Worm (Caenorhabditis elegans) whole organism, L4 larva: Measurements from ENCODE around the gene F46E10.18.

Experiments used
- D1046.2 ChIP-seq: fragments of 200-800 bp; sonication (Bioruptor generic); IDR thresholded peaks from 2 replicates; pipeline ENCODE4 v1.3.6; 2022; ENCODE audit warnings: missing genetic modification characterization, missing compliant biosample characterization
- F44E2.7 ChIP-seq: fragments of 200-800 bp; sonication (Bioruptor generic); IDR thresholded peaks from 2 replicates; pipeline ENCODE4 v2.1.2; 2022; ENCODE audit warnings: missing genetic modification characterization, missing compliant biosample characterization
- F49E8.2 ChIP-seq: sonication (generic microtip); optimal IDR thresholded peaks from 2 replicates; lab custom pipeline; 2016; ENCODE audit warnings: missing compliant biosample characterization, mild to moderate bottlenecking, missing genetic modification characterization, borderline replicate concordance
- R02D3.7 ChIP-seq: fragments of 150-350 bp; sonication (generic microtip); optimal IDR thresholded peaks from 3 replicates; lab custom pipeline; 2014; ENCODE audit warnings: missing biosample characterization, missing genetic modification characterization
- Y105C5A.15 ChIP-seq: fragments of 200-800 bp; sonication (Bioruptor generic); IDR thresholded peaks from 2 replicates; pipeline ENCODE4 v1.3.6; 2022; ENCODE audit warnings: missing genetic modification characterization, missing compliant biosample characterization
- ZK546.5 ChIP-seq, 2 experiments: sonication (generic microtip); optimal IDR thresholded peaks; 2 replicates each; lab custom pipeline; 2017; ENCODE audit warnings: missing biosample characterization in 2 of 2, missing genetic modification characterization in 2 of 2
- aha-1 ChIP-seq: fragments of 150-350 bp; peaks from one replicate; lab custom pipeline; 2014; ENCODE audit warnings: missing biosample characterization, missing genetic modification characterization
- ceh-28 ChIP-seq: fragments of 150-350 bp; optimal IDR thresholded peaks from 2 replicates; lab custom pipeline; 2014; ENCODE audit warnings: missing biosample characterization, missing genetic modification reagents, missing genetic modification characterization
- ceh-62 ChIP-seq: sonication (generic microtip); optimal IDR thresholded peaks from 2 replicates; lab custom pipeline; 2017; ENCODE audit warnings: missing biosample characterization, missing genetic modification characterization
- cey-2 ChIP-seq: sonication (generic microtip); optimal IDR thresholded peaks from 3 replicates; lab custom pipeline; 2017; ENCODE audit warnings: missing genetic modification characterization, mild to moderate bottlenecking, missing compliant biosample characterization, antibody characterized with exemption, borderline replicate concordance; ENCODE audit not compliant: insufficient read depth
- ctbp-1 ChIP-seq: fragments of 200-800 bp; sonication (Bioruptor generic); IDR thresholded peaks from 2 replicates; pipeline ENCODE4 v1.3.6; 2022; ENCODE audit warnings: missing genetic modification reagents, missing genetic modification characterization, missing compliant biosample characterization
- daf-16 ChIP-seq, 3 experiments: sonication (generic microtip); optimal IDR thresholded peaks; 2 replicates each; lab custom pipeline; 2016 to 2017; ENCODE audit warnings: missing genetic modification characterization in 3 of 3, missing genetic modification reagents in 3 of 3, mild to moderate bottlenecking in 2 of 3, missing compliant biosample characterization in 2 of 3, missing biosample characterization in 1 of 3, moderate library complexity in 1 of 3
- dmd-6 ChIP-seq: fragments of 200-800 bp; sonication (Bioruptor generic); IDR thresholded peaks from 2 replicates; pipeline ENCODE4 v1.3.6; 2022; ENCODE audit warnings: missing genetic modification reagents, missing genetic modification characterization, missing compliant biosample characterization
- dmd-9 ChIP-seq: fragments of 200-800 bp; sonication (Bioruptor generic); IDR thresholded peaks from 2 replicates; pipeline ENCODE4 v1.3.6; 2022; ENCODE audit warnings: missing genetic modification reagents, missing genetic modification characterization, missing compliant biosample characterization
- dpl-1 ChIP-seq: fragments of 150-350 bp; optimal IDR thresholded peaks from 2 replicates; lab custom pipeline; 2014; ENCODE audit warnings: missing biosample characterization, missing genetic modification reagents, missing genetic modification characterization
- duxl-1 ChIP-seq: sonication (generic microtip); optimal IDR thresholded peaks from 2 replicates; lab custom pipeline; 2016; ENCODE audit warnings: mild to moderate bottlenecking, missing genetic modification characterization, moderate library complexity, missing compliant biosample characterization; ENCODE audit not compliant: poor library complexity
- dve-1 ChIP-seq: sonication (generic microtip); optimal IDR thresholded peaks from 2 replicates; lab custom pipeline; 2017; ENCODE audit warnings: antibody characterized with exemption, mild to moderate bottlenecking, missing genetic modification characterization, missing compliant biosample characterization; ENCODE audit not compliant: insufficient read depth
- egl-27 ChIP-seq: sonication (generic microtip); optimal IDR thresholded peaks from 3 replicates; lab custom pipeline; 2017; ENCODE audit warnings: missing biosample characterization, missing genetic modification reagents, missing genetic modification characterization
- hlh-30 ChIP-seq: sonication (generic microtip); optimal IDR thresholded peaks from 2 replicates; lab custom pipeline; 2017; ENCODE audit warnings: antibody characterized with exemption, mild to moderate bottlenecking, missing genetic modification characterization, missing compliant biosample characterization; ENCODE audit not compliant: insufficient read depth
- lim-7 ChIP-seq: fragments of 200-800 bp; sonication (Bioruptor generic); IDR thresholded peaks from 2 replicates; pipeline ENCODE4 v1.3.6; 2022; ENCODE audit warnings: missing genetic modification characterization, missing compliant biosample characterization
- lin-1 ChIP-seq: fragments of 200-800 bp; sonication (Bioruptor generic); IDR thresholded peaks from 2 replicates; pipeline ENCODE4 v1.3.6; 2022; ENCODE audit warnings: missing genetic modification reagents, missing genetic modification characterization, missing compliant biosample characterization
- lin-38 ChIP-seq: fragments of 200-800 bp; sonication (Bioruptor generic); IDR thresholded peaks from 2 replicates; pipeline ENCODE4 v1.3.6; 2022; ENCODE audit warnings: missing genetic modification reagents, missing genetic modification characterization, missing compliant biosample characterization
- madf-9 ChIP-seq: fragments of 200-800 bp; sonication (Bioruptor generic); conservative IDR thresholded peaks from 2 replicates; pipeline ENCODE4 v1.3.6; 2022; ENCODE audit warnings: missing genetic modification reagents, missing genetic modification characterization, missing compliant biosample characterization
- mep-1 ChIP-seq: fragments of 150-350 bp; sonication (generic microtip); optimal IDR thresholded peaks from 3 replicates; lab custom pipeline; 2014; ENCODE audit warnings: missing biosample characterization, missing genetic modification characterization
- mes-2 ChIP-seq: sonication (generic microtip); optimal IDR thresholded peaks from 2 replicates; lab custom pipeline; 2016; ENCODE audit warnings: missing genotype, mild to moderate bottlenecking, missing genetic modification characterization, missing compliant biosample characterization; ENCODE audit not compliant: poor library complexity, severe bottlenecking
- nhr-10 ChIP-seq: fragments of 150-350 bp; optimal IDR thresholded peaks from 2 replicates; lab custom pipeline; 2014; ENCODE audit warnings: missing biosample characterization, missing genetic modification characterization
- nhr-102 ChIP-seq: sonication (generic microtip); optimal IDR thresholded peaks from 2 replicates; lab custom pipeline; 2016; ENCODE audit warnings: mild to moderate bottlenecking, missing genetic modification characterization, moderate library complexity, missing compliant biosample characterization
- nhr-111 ChIP-seq: fragments of 200-800 bp; sonication (Bioruptor generic); optimal IDR thresholded peaks from 2 replicates; lab custom pipeline; 2018; ENCODE audit warnings: mild to moderate bottlenecking, missing genetic modification characterization, missing compliant biosample characterization
- nhr-28 ChIP-seq: fragments of 150-350 bp; optimal IDR thresholded peaks from 2 replicates; lab custom pipeline; 2014; ENCODE audit warnings: missing biosample characterization, missing genetic modification characterization
- nhr-48 ChIP-seq: sonication (generic microtip); optimal IDR thresholded peaks from 2 replicates; lab custom pipeline; 2016; ENCODE audit warnings: mild to moderate bottlenecking, missing genetic modification characterization, missing compliant biosample characterization
- nhr-6 ChIP-seq: fragments of 150-350 bp; optimal IDR thresholded peaks from 2 replicates; lab custom pipeline; 2014; ENCODE audit warnings: missing biosample characterization, missing genetic modification characterization
- pha-4 ChIP-seq, 2 experiments: fragments of 150-350 bp in 1 of 2; fragments of 200-800 bp in 1 of 2; sonication (Bioruptor generic) in 1 of 2; IDR thresholded peaks in 1 of 2; optimal IDR thresholded peaks in 1 of 2; 2 replicates each; pipeline versions ENCODE4 v1.3.6 to Lab custom; 2014 to 2022; ENCODE audit warnings: missing genetic modification characterization in 2 of 2, missing genetic modification reagents in 2 of 2, missing biosample characterization in 1 of 2, missing compliant biosample characterization in 1 of 2
- pqm-1 ChIP-seq: sonication (generic microtip); optimal IDR thresholded peaks from 2 replicates; lab custom pipeline; 2017; ENCODE audit warnings: missing biosample characterization, missing genetic modification characterization
- rbr-2 ChIP-seq: sonication (generic microtip); optimal IDR thresholded peaks from 2 replicates; lab custom pipeline; 2016; ENCODE audit warnings: missing genotype, missing genetic modification characterization, missing compliant biosample characterization
- saeg-2 ChIP-seq: fragments of 200-800 bp; sonication (Bioruptor generic); IDR thresholded peaks from 2 replicates; pipeline ENCODE4 v1.3.6; 2022; ENCODE audit warnings: missing genetic modification reagents, missing genetic modification characterization, missing compliant biosample characterization
- set-16 ChIP-seq: fragments of 200-800 bp; sonication (Bioruptor generic); IDR thresholded peaks from 2 replicates; pipeline ENCODE4 v1.3.6; 2022; ENCODE audit warnings: missing genetic modification reagents, missing genetic modification characterization, missing compliant biosample characterization
- spr-3 ChIP-seq: fragments of 200-800 bp; sonication (Bioruptor generic); optimal IDR thresholded peaks from 2 replicates; lab custom pipeline; 2018; ENCODE audit warnings: mild to moderate bottlenecking, missing genetic modification characterization, missing compliant biosample characterization
- tag-97 ChIP-seq: fragments of 200-800 bp; sonication (Bioruptor generic); IDR thresholded peaks from 2 replicates; pipeline ENCODE4 v1.3.6; 2022; ENCODE audit warnings: missing genetic modification characterization, missing compliant biosample characterization
- unc-130 ChIP-seq: sonication (generic microtip); optimal IDR thresholded peaks from 2 replicates; lab custom pipeline; 2016; ENCODE audit warnings: missing genetic modification reagents, missing genetic modification characterization, missing compliant biosample characterization
- zag-1 ChIP-seq: fragments of 150-350 bp; optimal IDR thresholded peaks from 2 replicates; lab custom pipeline; 2014; ENCODE audit warnings: missing biosample characterization, missing genetic modification characterization
- zfp-2 ChIP-seq: sonication (generic microtip); optimal IDR thresholded peaks from 2 replicates; lab custom pipeline; 2016; ENCODE audit warnings: mild to moderate bottlenecking, missing genetic modification characterization, missing compliant biosample characterization
- zfp-3 ChIP-seq: fragments of 200-800 bp; sonication (Bioruptor generic); conservative IDR thresholded peaks from 2 replicates; pipeline ENCODE4 v1.3.6; 2022; ENCODE audit warnings: missing genetic modification reagents, missing genetic modification characterization, missing compliant biosample characterization
- ztf-11 ChIP-seq: fragments of 150-350 bp; optimal IDR thresholded peaks from 2 replicates; lab custom pipeline; 2014; ENCODE audit warnings: missing biosample characterization, missing genetic modification characterization

F46E10.18 gene

ce11 chrV:6514887-6515324 lies 5.9 kb upstream of the F46E10.18 start, which contains the start of gene dpy-11 (continued):
- TF ChIP-seq tag-97 (GFP tag; lab: Robert Waterston, UW) (no peak), cey-2 (tag; lab: Kevin White, UChicago) (no peak), dmd-6 (peak; percentile 45), ZK546.5 (tag; optimal IDR thresholded peaks at IDR 0.05; lab: Kevin White, UChicago) (no peak), nhr-48 (tag; lab: Kevin White, UChicago) (peak; percentile 44), set-16 (no peak), unc-130 (GFP tag; lab: Kevin White, UChicago) (no peak), spr-3 (GFP tag; lab: Kevin White, UChicago) (peak; percentile 12), rbr-2 (tag; lab: Kevin White, UChicago) (no peak), nhr-111 (GFP tag; lab: Kevin White, UChicago) (no peak), pha-4 (GFP tag; IDR thresholded peaks at IDR 0.05; lab: Robert Waterston, UW) (no peak), pha-4 (tag; optimal IDR thresholded peaks at IDR 0.05; lab: Kevin White, UChicago) (no peak), Y105C5A.15 (GFP tag; lab: Robert Waterston, UW) (0 out of 2 replicates have a peak, but pooled peaks have one; percentile 46), lin-38 (GFP tag; lab: Robert Waterston, UW) (peak; percentile 53), R02D3.7 (no peak), dve-1 (peak; percentile 57), saeg-2 (GFP tag; lab: Robert Waterston, UW) (no peak), madf-9 (GFP tag; lab: Robert Waterston, UW) (peak; percentile 59; the same call in 1 of the 2 replicates), ztf-11 (tag; lab: Kevin White, UChicago) (no peak), zfp-2 (no peak), F49E8.2 (tag; lab: Kevin White, UChicago) (no peak), hlh-30 (tag; lab: Kevin White, UChicago) (no peak), F44E2.7 (GFP tag; lab: Robert Waterston, UW) (no peak), nhr-6 (tag; lab: Kevin White, UChicago) (peak; percentile 57), aha-1 (tag; lab: Kevin White, UChicago) (peak; percentile 98)
- TF ChIP-seq, all 104 proteins: peak for 42

ce11 chrV:6515344-6515743 lies 5.5 kb upstream of the F46E10.18 start:
- TF ChIP-seq lim-7 (GFP tag; lab: Robert Waterston, UW) (no peak), dmd-6 (peak; percentile 12; the same call in 1 of the 2 replicates), nhr-28 (tag; lab: Kevin White, UChicago) (no peak), nhr-102 (tag; lab: Kevin White, UChicago) (no peak), madf-9 (GFP tag; lab: Robert Waterston, UW) (0 out of 2 replicates have a peak, but pooled peaks have one; percentile 2)

- TF ChIP-seq set-16: no peak
- TF ChIP-seq mep-1 (tag; lab: Kevin White, UChicago): peak; percentile 12
- TF ChIP-seq daf-16 (GFP tag; optimal IDR thresholded peaks at IDR 0.05; lab: Kevin White, UChicago): no peak
- peak; percentile 46 for TF ChIP-seq daf-16 (tag; optimal IDR thresholded peaks at IDR 0.05; lab: Kevin White, UChicago)
- TF ChIP-seq mes-2: peak; percentile 9
- TF ChIP-seq ceh-62 (tag; lab: Kevin White, UChicago): no peak
- peak; percentile 92 for TF ChIP-seq aha-1 (tag; lab: Kevin White, UChicago)
- TF ChIP-seq zag-1 (tag; lab: Kevin White, UChicago): no peak
- TF ChIP-seq nhr-10: no peak
- peak; percentile 33 for TF ChIP-seq nhr-28 (tag; lab: Kevin White, UChicago)
- TF ChIP-seq D1046.2 (GFP tag; lab: Robert Waterston, UW): no peak
- no peak for TF ChIP-seq ctbp-1 (GFP tag; lab: Robert Waterston, UW)
- TF ChIP-seq duxl-1: no peak
- TF ChIP-seq dpl-1 (GFP tag; lab: Kevin White, UChicago): peak; percentile 39
- TF ChIP-seq ceh-28 (tag; lab: Kevin White, UChicago): peak; percentile 14
- TF ChIP-seq egl-27: no peak
- TF ChIP-seq madf-9 (GFP tag; lab: Robert Waterston, UW): 0 out of 2 replicates have a peak, but pooled peaks have one; percentile 5
- no peak for TF ChIP-seq rbr-2 (tag; lab: Kevin White, UChicago)
- no peak for TF ChIP-seq dmd-9 (GFP tag; lab: Robert Waterston, UW)
- no peak for TF ChIP-seq R02D3.7
- no peak for TF ChIP-seq lin-1 (GFP tag; lab: Robert Waterston, UW)
- peak; percentile 10 for TF ChIP-seq pqm-1 (tag; lab: Kevin White, UChicago)
- peak; percentile 13; the same call in 1 of the 2 replicates for TF ChIP-seq zfp-3
Observed at ce11 chrV:6516491-6517304, 4.1 kb upstream of the F46E10.18 start, which contains the start of gene mdh-1. Gene mdh-1, minus strand, starts transcription at chrV:6516526.
